Worm (Caenorhabditis elegans) whole organism, L3 larva: ENCODE results near the gene pgp-11.

Experiments used
- R02D3.7 ChIP-seq: fragments of 150-350 bp; optimal IDR thresholded peaks from 2 replicates; lab custom pipeline; 2014; ENCODE audit warnings: missing biosample characterization, missing genetic modification characterization
- ZK546.5 ChIP-seq: sonication (generic microtip); optimal IDR thresholded peaks from 2 replicates; lab custom pipeline; 2017; ENCODE audit warnings: missing biosample characterization, missing genetic modification characterization
- aly-2 ChIP-seq: fragments of 150-350 bp; optimal IDR thresholded peaks from 2 replicates; lab custom pipeline; 2014; ENCODE audit warnings: missing biosample characterization, missing genetic modification characterization
- ama-1 ChIP-seq: fragments of 150-350 bp; optimal IDR thresholded peaks from 2 replicates; lab custom pipeline; 2018
- ceh-16 ChIP-seq: sonication (generic microtip); optimal IDR thresholded peaks from 2 replicates; lab custom pipeline; 2017; ENCODE audit warnings: missing biosample characterization, missing genetic modification characterization
- ceh-82 ChIP-seq: fragments of 150-350 bp; optimal IDR thresholded peaks from 2 replicates; lab custom pipeline; 2014; ENCODE audit warnings: missing biosample characterization, missing genetic modification characterization
- ceh-9 ChIP-seq: sonication (generic microtip); optimal IDR thresholded peaks from 2 replicates; lab custom pipeline; 2018; ENCODE audit warnings: missing biosample characterization, missing genetic modification characterization
- daf-12 ChIP-seq: fragments of 150-350 bp; optimal IDR thresholded peaks from 2 replicates; lab custom pipeline; 2014; ENCODE audit warnings: missing biosample characterization, missing genetic modification reagents, missing genetic modification characterization
- elt-2 ChIP-seq: sonication (generic microtip); optimal IDR thresholded peaks from 2 replicates; lab custom pipeline; 2016; ENCODE audit warnings: missing genetic modification reagents, mild to moderate bottlenecking, missing genetic modification characterization, missing compliant biosample characterization
- elt-3 ChIP-seq, 3 experiments: fragments of 150-350 bp in 1 of 3; sonication (generic microtip) in 2 of 3; optimal IDR thresholded peaks; 2 replicates in 2 of 3; 4 replicates in 1 of 3; lab custom pipeline; 2014 to 2017; ENCODE audit warnings: missing biosample characterization in 3 of 3, missing genetic modification characterization in 3 of 3
- fkh-10 ChIP-seq: sonication (generic microtip); optimal IDR thresholded peaks from 2 replicates; lab custom pipeline; 2017; ENCODE audit warnings: missing biosample characterization, missing genetic modification reagents, missing genetic modification characterization
- fkh-2 ChIP-seq: fragments of 150-350 bp; optimal IDR thresholded peaks from 2 replicates; lab custom pipeline; 2014; ENCODE audit warnings: missing biosample characterization, missing genetic modification reagents, missing genetic modification characterization
- fos-1 ChIP-seq: fragments of 150-350 bp; optimal IDR thresholded peaks from 2 replicates; lab custom pipeline; 2014; ENCODE audit warnings: missing biosample characterization, missing genetic modification characterization
- hmg-11 ChIP-seq: sonication (generic microtip); optimal IDR thresholded peaks from 2 replicates; lab custom pipeline; 2016; ENCODE audit warnings: missing genetic modification characterization, missing compliant biosample characterization
- jun-1 ChIP-seq: fragments of 150-350 bp; optimal IDR thresholded peaks from 2 replicates; lab custom pipeline; 2014; ENCODE audit warnings: missing biosample characterization, missing genetic modification reagents, missing genetic modification characterization
- lin-15B ChIP-seq: fragments of 150-350 bp; optimal IDR thresholded peaks from 2 replicates; lab custom pipeline; 2014; ENCODE audit warnings: missing biosample characterization, missing genetic modification characterization
- lin-39 ChIP-seq: fragments of 150-350 bp; optimal IDR thresholded peaks from 2 replicates; lab custom pipeline; 2018; ENCODE audit warnings: missing biosample characterization, missing genetic modification reagents, missing genetic modification characterization
- lsy-12 ChIP-seq: sonication (generic microtip); optimal IDR thresholded peaks from 2 replicates; lab custom pipeline; 2016; ENCODE audit warnings: mild to moderate bottlenecking, missing genetic modification characterization, missing compliant biosample characterization
- mdl-1 ChIP-seq: fragments of 150-350 bp; optimal IDR thresholded peaks from 2 replicates; lab custom pipeline; 2014; ENCODE audit warnings: missing biosample characterization, missing genetic modification characterization
- nfya-1 ChIP-seq: sonication (generic microtip); optimal IDR thresholded peaks from 2 replicates; lab custom pipeline; 2017; ENCODE audit warnings: missing genetic modification characterization, mild to moderate bottlenecking, missing compliant biosample characterization, antibody characterized with exemption, moderate library complexity; ENCODE audit not compliant: insufficient read depth
- nhr-11 ChIP-seq: fragments of 150-350 bp; optimal IDR thresholded peaks from 2 replicates; lab custom pipeline; 2014; ENCODE audit warnings: missing biosample characterization, missing genetic modification characterization
- nhr-12 ChIP-seq: fragments of 150-350 bp; optimal IDR thresholded peaks from 2 replicates; lab custom pipeline; 2014; ENCODE audit warnings: missing biosample characterization, missing genetic modification characterization
- nhr-23 ChIP-seq: fragments of 150-350 bp; optimal IDR thresholded peaks from 2 replicates; lab custom pipeline; 2014; ENCODE audit warnings: missing biosample characterization, missing genetic modification reagents, missing genetic modification characterization
- nhr-237 ChIP-seq: fragments of 150-350 bp; optimal IDR thresholded peaks from 2 replicates; lab custom pipeline; 2014; ENCODE audit warnings: missing biosample characterization, missing genetic modification characterization
- nhr-25 ChIP-seq: sonication (generic microtip); optimal IDR thresholded peaks from 2 replicates; lab custom pipeline; 2017; ENCODE audit warnings: missing biosample characterization, missing genetic modification characterization
- nhr-28 ChIP-seq: fragments of 150-350 bp; optimal IDR thresholded peaks from 2 replicates; lab custom pipeline; 2014; ENCODE audit warnings: missing biosample characterization, missing genetic modification characterization
- nhr-43 ChIP-seq: sonication (generic microtip); optimal IDR thresholded peaks from 2 replicates; lab custom pipeline; 2016; ENCODE audit warnings: mild to moderate bottlenecking, missing genetic modification characterization, missing compliant biosample characterization; ENCODE audit not compliant: poor library complexity, severe bottlenecking
- nhr-76 ChIP-seq: fragments of 150-350 bp; sonication (generic microtip); optimal IDR thresholded peaks from 5 replicates; lab custom pipeline; 2014; ENCODE audit warnings: missing biosample characterization, missing genetic modification characterization
- pha-4 ChIP-seq: fragments of 150-350 bp; optimal IDR thresholded peaks from 2 replicates; lab custom pipeline; 2014; ENCODE audit warnings: missing biosample characterization, missing genetic modification reagents, missing genetic modification characterization
- pqm-1 ChIP-seq: fragments of 150-350 bp; optimal IDR thresholded peaks from 2 replicates; lab custom pipeline; 2017; ENCODE audit warnings: missing biosample characterization, missing genetic modification characterization, inconsistent platforms
- sea-2 ChIP-seq: fragments of 150-350 bp; sonication (generic microtip); optimal IDR thresholded peaks from 4 replicates; lab custom pipeline; 2014; ENCODE audit warnings: missing biosample characterization, missing genetic modification reagents, missing genetic modification characterization
- skn-1 ChIP-seq: fragments of 150-350 bp; optimal IDR thresholded peaks from 2 replicates; lab custom pipeline; 2014; ENCODE audit warnings: missing biosample characterization, missing genetic modification characterization
- tbx-2 ChIP-seq: sonication (generic microtip); optimal IDR thresholded peaks from 2 replicates; lab custom pipeline; 2016; ENCODE audit warnings: mild to moderate bottlenecking, missing genetic modification characterization, missing compliant biosample characterization
- unc-62 ChIP-seq: fragments of 150-350 bp; sonication (generic microtip); optimal IDR thresholded peaks from 4 replicates; lab custom pipeline; 2014; ENCODE audit warnings: missing biosample characterization, missing genetic modification reagents, missing genetic modification characterization
- zag-1 ChIP-seq: fragments of 150-350 bp; optimal IDR thresholded peaks from 2 replicates; lab custom pipeline; 2014; ENCODE audit warnings: missing biosample characterization, missing genetic modification characterization
- ztf-4 ChIP-seq: fragments of 150-350 bp; optimal IDR thresholded peaks from 2 replicates; lab custom pipeline; 2014; ENCODE audit warnings: missing biosample characterization, missing genetic modification characterization

pgp-11 gene

ce11 chrII:8028246-8028694 lies 24.2 kb upstream of the pgp-11 start (continued):
- TF ChIP-seq ceh-82 (tag; lab: Kevin White, UChicago) (peak; percentile 43), tbx-2 (tag; lab: Kevin White, UChicago) (peak; percentile 77), aly-2 (tag; lab: Kevin White, UChicago) (no peak), elt-3 (tag; optimal IDR thresholded peaks at IDR 0.05; lab: Kevin White, UChicago) (no peak), ceh-9 (tag; lab: Kevin White, UChicago) (no peak), hmg-11 (tag; lab: Kevin White, UChicago) (peak; percentile 98), ZK546.5 (no peak), lsy-12 (tag; lab: Kevin White, UChicago) (peak; percentile 82), nhr-25 (tag; lab: Kevin White, UChicago) (peak; percentile 50), sea-2 (GFP tag; lab: Kevin White, UChicago) (peak; percentile 5)
- TF ChIP-seq, all 47 proteins: peak for 27

ce11 chrII:8027663-8028062 lies 23.6 kb upstream of the pgp-11 start, which contains the start of gene swsn-7:
TSS of gene swsn-7 (minus strand) at chrII:8027763.
- no peak for TF ChIP-seq aly-2 (tag; lab: Kevin White, UChicago)
- TF ChIP-seq unc-62 (GFP tag; lab: Kevin White, UChicago): no peak
- no peak for TF ChIP-seq fkh-10 (GFP tag; lab: Kevin White, UChicago)
- TF ChIP-seq daf-12 (tag; lab: Kevin White, UChicago): no peak
- TF ChIP-seq ceh-16 (tag; lab: Kevin White, UChicago): no peak
- no peak for TF ChIP-seq pqm-1
- no peak for TF ChIP-seq ceh-9 (tag; lab: Kevin White, UChicago)
- TF ChIP-seq sea-2 (GFP tag; lab: Kevin White, UChicago): no peak
- no peak for TF ChIP-seq nhr-76 (tag; lab: Kevin White, UChicago)
- no peak for TF ChIP-seq lin-39 (tag; lab: Kevin White, UChicago)
- no peak for TF ChIP-seq fkh-2
- no peak for TF ChIP-seq elt-3 (tag; optimal IDR thresholded peaks at IDR 0.05; lab: Kevin White, UChicago)
- no peak for TF ChIP-seq nhr-12 (tag; lab: Kevin White, UChicago)
- TF ChIP-seq fos-1 (tag; lab: Kevin White, UChicago): no peak
- TF ChIP-seq ZK546.5: no peak
- no peak for TF ChIP-seq tbx-2 (tag; lab: Kevin White, UChicago)
- TF ChIP-seq jun-1 (tag; lab: Kevin White, UChicago): no peak
- no peak for TF ChIP-seq nhr-43 (tag; lab: Kevin White, UChicago)
- TF ChIP-seq zag-1: no peak
- TF ChIP-seq elt-2 (tag; lab: Kevin White, UChicago): no peak
- TF ChIP-seq, all 47 proteins: peak for 0

ce11 chrII:8022461-8022860 lies 18.4 kb upstream of the pgp-11 start, which contains the start of gene hda-2:
TSS of gene hda-2 (minus strand) at chrII:8022561.
- no peak for TF ChIP-seq ama-1 (lab: Kevin White, UChicago)
- TF ChIP-seq ceh-16 (tag; lab: Kevin White, UChicago): no peak
- TF ChIP-seq fkh-2: no peak
- no peak for TF ChIP-seq aly-2 (tag; lab: Kevin White, UChicago)
- no peak for TF ChIP-seq R02D3.7 (tag; lab: Kevin White, UChicago)
- no peak for TF ChIP-seq nhr-76 (tag; lab: Kevin White, UChicago)
- TF ChIP-seq lsy-12 (tag; lab: Kevin White, UChicago): no peak
- TF ChIP-seq mdl-1 (tag; lab: Kevin White, UChicago): no peak
- TF ChIP-seq skn-1 (tag; lab: Kevin White, UChicago): no peak
- TF ChIP-seq nhr-237 (tag; lab: Kevin White, UChicago): no peak
- TF ChIP-seq nhr-25 (tag; lab: Kevin White, UChicago): no peak
- TF ChIP-seq nhr-28 (tag; lab: Kevin White, UChicago): no peak
- no peak for TF ChIP-seq nfya-1 (tag; lab: Kevin White, UChicago)
- TF ChIP-seq nhr-11 (tag; lab: Kevin White, UChicago): no peak
- no peak for TF ChIP-seq fos-1 (tag; lab: Kevin White, UChicago)
- TF ChIP-seq, all 47 proteins: peak for 0

ce11 chrII:8020580-8021044 lies 16.6 kb upstream of the pgp-11 start:
- TF ChIP-seq ztf-4 (tag; lab: Kevin White, UChicago): peak; percentile 73
- no peak for TF ChIP-seq ceh-82 (tag; lab: Kevin White, UChicago)
- TF ChIP-seq nhr-23: peak; percentile 6
- TF ChIP-seq nhr-43 (tag; lab: Kevin White, UChicago): peak; percentile 34
- TF ChIP-seq ceh-9 (tag; lab: Kevin White, UChicago): no peak
- TF ChIP-seq ceh-16 (tag; lab: Kevin White, UChicago): no peak
- TF ChIP-seq lin-39 (tag; lab: Kevin White, UChicago): no peak
- TF ChIP-seq R02D3.7 (tag; lab: Kevin White, UChicago): no peak
- no peak for TF ChIP-seq elt-3 (tag; optimal IDR thresholded peaks at IDR 0.05; lab: Kevin White, UChicago)
- peak; percentile 21 for TF ChIP-seq nhr-25 (tag; lab: Kevin White, UChicago)
- TF ChIP-seq ama-1 (lab: Kevin White, UChicago): peak; percentile 42
- no peak for TF ChIP-seq pha-4
- no peak for TF ChIP-seq fkh-2
- no peak for TF ChIP-seq lin-15B (tag; lab: Kevin White, UChicago)
- peak; percentile 6 for TF ChIP-seq elt-2 (tag; lab: Kevin White, UChicago)
- TF ChIP-seq aly-2 (tag; lab: Kevin White, UChicago): no peak
